Worm (Caenorhabditis elegans): Measurements from ENCODE around the gene npr-21.

DNA sequence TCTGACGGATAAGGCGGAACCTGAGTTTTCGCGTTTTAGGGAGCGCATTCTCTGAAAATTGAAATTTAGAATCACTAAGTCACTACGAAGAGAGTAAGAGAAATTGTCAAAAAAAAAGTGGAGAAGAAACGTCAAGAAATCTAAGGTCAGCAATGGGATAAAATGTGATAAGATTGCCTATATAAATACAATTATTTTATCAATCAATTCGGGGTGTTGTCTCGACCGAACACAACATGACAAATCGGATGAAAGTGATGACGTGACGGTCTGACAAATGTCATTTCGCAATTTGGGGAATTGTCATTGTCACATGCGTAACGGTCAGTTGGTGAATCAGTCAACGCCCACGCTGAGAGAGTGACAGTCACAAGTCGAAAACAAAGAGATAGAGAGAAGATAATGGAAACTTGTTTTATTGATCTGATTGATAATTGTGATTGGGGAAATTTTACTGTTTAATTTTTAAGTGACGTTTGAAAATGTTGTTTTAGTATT lies 19.7 kb downstream of the npr-21 start, which contains the start of gene cnp-3:
- TF ChIP-seq fkh-10 (GFP tag; optimal IDR thresholded peaks at IDR 0.05) (no peak), fkh-2 (tag; optimal IDR thresholded peaks at IDR 0.05) (no peak)

Measured in whole organism, L3 larva.